Fruit fly (Drosophila melanogaster): ENCODE data around the gene hop.

dm6 chrX:11322659-11323058, 45.2 kb downstream of the hop start:
- TF ChIP-seq esn (GFP tag; optimal IDR thresholded peaks at IDR 0.05) (no peak), Hr39 (GFP tag; optimal IDR thresholded peaks at IDR 0.05) (no peak), CG11762 (GFP tag; optimal IDR thresholded peaks at IDR 0.05; ENCODE audit: insufficient read depth) (no peak), Gug (GFP tag; IDR thresholded peaks at IDR 0.05) (no peak), Lpt (GFP tag; optimal IDR thresholded peaks at IDR 0.05) (no peak), fd59A (GFP tag; optimal IDR thresholded peaks at IDR 0.05) (no peak), svp (GFP tag) (peak; percentile 81), fkh (GFP tag; optimal IDR thresholded peaks at IDR 0.05) (peak; percentile 42)

All from whole organism, prepupa.